Fruit fly (Drosophila melanogaster) whole organism, embryonic: ENCODE measurements around the gene CG33281.

Experiments
- Blimp-1 ChIP-seq: fragments of 200-800 bp; sonication (Bioruptor generic); optimal IDR thresholded peaks from 3 replicates; lab custom pipeline; 2018; ENCODE audit warnings: missing biosample characterization, missing genetic modification characterization, mild to moderate bottlenecking, moderate library complexity, missing genetic modification reagents
- CG11723 ChIP-seq: fragments of 200-800 bp; sonication (Bioruptor generic); optimal IDR thresholded peaks from 2 replicates; lab custom pipeline; 2017; ENCODE audit warnings: missing biosample characterization, mild to moderate bottlenecking, missing genetic modification characterization
- CG12104 ChIP-seq: fragments of 200-800 bp; sonication (Bioruptor generic); optimal IDR thresholded peaks from 3 replicates; lab custom pipeline; 2016; ENCODE audit warnings: missing biosample characterization, missing genetic modification characterization
- CG12391 ChIP-seq: fragments of 200-800 bp; sonication (Bioruptor generic); optimal IDR thresholded peaks from 3 replicates; lab custom pipeline; 2018; ENCODE audit warnings: missing biosample characterization, mild to moderate bottlenecking, missing genetic modification characterization, moderate library complexity
- CG13894 ChIP-seq: fragments of 200-800 bp; sonication (Bioruptor generic); optimal IDR thresholded peaks from 3 replicates; lab custom pipeline; 2018; ENCODE audit warnings: missing biosample characterization, mild to moderate bottlenecking, missing genetic modification characterization, moderate library complexity
- CG14050 ChIP-seq: fragments of 200-800 bp; sonication (Bioruptor generic); IDR thresholded peaks from 3 replicates; pipeline ENCODE4 v1.3.6; 2022; ENCODE audit warnings: missing biosample characterization, missing genetic modification characterization
- CG14667 ChIP-seq: fragments of 200-800 bp; sonication (Bioruptor generic); IDR thresholded peaks from 2 replicates; pipeline ENCODE4 v1.3.6; 2022; ENCODE audit warnings: missing biosample characterization, missing genetic modification characterization
- CG1647 ChIP-seq: fragments of 200-800 bp; sonication (Bioruptor generic); optimal IDR thresholded peaks from 3 replicates; lab custom pipeline; 2016; ENCODE audit warnings: missing biosample characterization, missing genetic modification characterization
- CG2678 ChIP-seq: fragments of 200-800 bp; sonication (Bioruptor generic); optimal IDR thresholded peaks from 3 replicates; lab custom pipeline; 2019; ENCODE audit warnings: missing biosample characterization, mild to moderate bottlenecking, missing genetic modification characterization, moderate library complexity
- CG30403 ChIP-seq: fragments of 200-800 bp; sonication (Bioruptor generic); optimal IDR thresholded peaks from 3 replicates; lab custom pipeline; 2016; ENCODE audit warnings: missing biosample characterization, missing genetic modification characterization
- CG3281 ChIP-seq: fragments of 200-800 bp; sonication (Bioruptor generic); optimal IDR thresholded peaks from 3 replicates; lab custom pipeline; 2017; ENCODE audit warnings: missing biosample characterization, mild to moderate bottlenecking, missing genetic modification characterization
- CG4328 ChIP-seq: fragments of 200-800 bp; sonication (Bioruptor generic); optimal IDR thresholded peaks from 3 replicates; lab custom pipeline; 2017; ENCODE audit warnings: missing biosample characterization, missing genetic modification reagents, missing genetic modification characterization
- CG4424 ChIP-seq: fragments of 200-800 bp; sonication (Bioruptor generic); optimal IDR thresholded peaks from 3 replicates; lab custom pipeline; 2016; ENCODE audit warnings: missing biosample characterization, missing genetic modification characterization
- CG7357 ChIP-seq: fragments of 200-800 bp; sonication (Bioruptor generic); IDR thresholded peaks from 3 replicates; pipeline ENCODE4 v1.3.6; 2022; ENCODE audit warnings: missing biosample characterization, missing genetic modification characterization
- CG7786 ChIP-seq: fragments of 200-800 bp; sonication (Bioruptor generic); optimal IDR thresholded peaks from 2 replicates; lab custom pipeline; 2016; ENCODE audit warnings: missing biosample characterization, missing genetic modification characterization
- D ChIP-seq, 2 experiments: fragments of 200-800 bp in 1 of 2; fragments of >200 bp in 1 of 2; sonication (Bioruptor generic) in 1 of 2; optimal IDR thresholded peaks; 2 replicates in 1 of 2; 3 replicates in 1 of 2; lab custom pipeline; 2017; ENCODE audit warnings: mild to moderate bottlenecking in 1 of 2, missing biosample characterization in 1 of 2, missing genetic modification characterization in 1 of 2, missing genetic modification reagents in 1 of 2
- Fer1 ChIP-seq: fragments of 200-800 bp; sonication (Bioruptor generic); optimal IDR thresholded peaks from 2 replicates; lab custom pipeline; 2017; ENCODE audit warnings: missing biosample characterization, mild to moderate bottlenecking, missing genetic modification characterization
- H15 ChIP-seq: fragments of 200-800 bp; sonication (Bioruptor generic); IDR thresholded peaks from 3 replicates; pipeline ENCODE4 v1.3.6; 2022; ENCODE audit warnings: missing biosample characterization, missing genetic modification characterization
- Lim3 ChIP-seq: fragments of 200-800 bp; sonication (Bioruptor generic); IDR thresholded peaks from 2 replicates; pipeline ENCODE4 v1.3.6; 2022; ENCODE audit warnings: missing biosample characterization, missing genetic modification characterization
- MTF-1 ChIP-seq: fragments of 200-800 bp; sonication (Bioruptor generic); optimal IDR thresholded peaks from 2 replicates; lab custom pipeline; 2018; ENCODE audit warnings: missing biosample characterization, mild to moderate bottlenecking, missing genetic modification characterization, borderline replicate concordance
- Myb ChIP-seq: fragments of 200-800 bp; sonication (Bioruptor generic); optimal IDR thresholded peaks from 2 replicates; lab custom pipeline; 2016; ENCODE audit warnings: missing biosample characterization, missing genetic modification characterization
- Oli ChIP-seq: fragments of 200-800 bp; sonication (Bioruptor generic); optimal IDR thresholded peaks from 2 replicates; lab custom pipeline; 2018; ENCODE audit warnings: missing biosample characterization, mild to moderate bottlenecking, missing genetic modification characterization, moderate library complexity
- PHDP ChIP-seq: fragments of 200-800 bp; sonication (Bioruptor generic); optimal IDR thresholded peaks from 3 replicates; lab custom pipeline; 2018; ENCODE audit warnings: missing biosample characterization, mild to moderate bottlenecking, missing genetic modification characterization, moderate library complexity
- Ptx1 ChIP-seq: fragments of 200-800 bp; sonication (Bioruptor generic); IDR thresholded peaks from 2 replicates; pipeline ENCODE4 v1.3.6; 2022; ENCODE audit warnings: missing biosample characterization, missing genetic modification characterization
- Rfx ChIP-seq: fragments of 200-800 bp; sonication (Bioruptor generic); IDR thresholded peaks from 2 replicates; pipeline ENCODE4 v1.3.6; 2022; ENCODE audit warnings: missing biosample characterization, missing genetic modification characterization
- TFAM ChIP-seq: fragments of 200-800 bp; sonication (Bioruptor generic); optimal IDR thresholded peaks from 2 replicates; lab custom pipeline; 2017; ENCODE audit warnings: missing biosample characterization, missing genetic modification characterization, inconsistent platforms
- aop ChIP-seq: fragments of 200-800 bp; sonication (Bioruptor generic); IDR thresholded peaks from 2 replicates; pipeline ENCODE4 v1.3.6; 2022; ENCODE audit warnings: missing biosample characterization, missing genetic modification characterization
- az2 ChIP-seq: fragments of 200-800 bp; sonication (Bioruptor generic); optimal IDR thresholded peaks from 3 replicates; lab custom pipeline; 2016; ENCODE audit warnings: missing biosample characterization, missing genetic modification characterization
- bcd ChIP-seq: fragments of 200-800 bp; sonication (Bioruptor generic); optimal IDR thresholded peaks from 2 replicates; lab custom pipeline; 2017; ENCODE audit warnings: missing biosample characterization, mild to moderate bottlenecking, missing genetic modification characterization
- btn ChIP-seq: fragments of 200-800 bp; sonication (Bioruptor generic); optimal IDR thresholded peaks from 2 replicates; lab custom pipeline; 2016; ENCODE audit warnings: missing biosample characterization, missing genetic modification characterization
- corto ChIP-seq: fragments of 200-800 bp; sonication (Bioruptor generic); optimal IDR thresholded peaks from 2 replicates; lab custom pipeline; 2016; ENCODE audit warnings: missing biosample characterization, mild to moderate bottlenecking, missing genetic modification characterization, moderate library complexity
- crp ChIP-seq, 2 experiments: fragments of 200-800 bp; sonication (Bioruptor generic); optimal IDR thresholded peaks; 2 replicates in 1 of 2; 3 replicates in 1 of 2; lab custom pipeline; 2017; ENCODE audit warnings: missing biosample characterization in 2 of 2, missing genetic modification characterization in 2 of 2, mild to moderate bottlenecking in 1 of 2, moderate library complexity in 1 of 2
- dan ChIP-seq: fragments of 200-800 bp; sonication (Bioruptor generic); IDR thresholded peaks from 2 replicates; pipeline ENCODE4 v1.3.6; 2022; ENCODE audit warnings: missing biosample characterization, missing genetic modification characterization
- dpn ChIP-seq, 2 experiments: fragments of 200-800 bp; sonication (Bioruptor generic); optimal IDR thresholded peaks; 3 replicates each; lab custom pipeline; 2016; ENCODE audit warnings: missing biosample characterization in 2 of 2, missing genetic modification characterization in 2 of 2
- exex ChIP-seq: fragments of 200-800 bp; sonication (Bioruptor generic); optimal IDR thresholded peaks from 4 replicates; lab custom pipeline; 2018; ENCODE audit warnings: missing biosample characterization, mild to moderate bottlenecking, missing genetic modification characterization, moderate library complexity
- fd102C ChIP-seq: fragments of 200-800 bp; sonication (Bioruptor generic); optimal IDR thresholded peaks from 2 replicates; lab custom pipeline; 2018; ENCODE audit warnings: missing biosample characterization, mild to moderate bottlenecking, missing genetic modification characterization, moderate library complexity
- gcm ChIP-seq: fragments of 200-800 bp; sonication (Bioruptor generic); optimal IDR thresholded peaks from 2 replicates; lab custom pipeline; 2019; ENCODE audit warnings: missing biosample characterization, mild to moderate bottlenecking, missing genetic modification characterization, moderate library complexity
- gcm2 ChIP-seq: fragments of 200-800 bp; sonication (Bioruptor generic); optimal IDR thresholded peaks from 2 replicates; lab custom pipeline; 2016; ENCODE audit warnings: missing biosample characterization, missing genetic modification characterization
- grau ChIP-seq: fragments of 200-800 bp; optimal IDR thresholded peaks from 3 replicates; lab custom pipeline; 2019; ENCODE audit warnings: missing biosample characterization, mild to moderate bottlenecking, missing genetic modification characterization, moderate library complexity
- ken ChIP-seq: fragments of 200-800 bp; sonication (Bioruptor generic); IDR thresholded peaks from 3 replicates; pipeline ENCODE4 v1.3.6; 2022; ENCODE audit warnings: missing biosample characterization, missing genetic modification characterization
- lab ChIP-seq: fragments of 200-800 bp; sonication (Bioruptor generic); optimal IDR thresholded peaks from 3 replicates; lab custom pipeline; 2017; ENCODE audit warnings: missing biosample characterization, missing genetic modification characterization, mild to moderate bottlenecking, moderate library complexity, missing genetic modification reagents
- mirr ChIP-seq: fragments of 200-800 bp; sonication (Bioruptor generic); optimal IDR thresholded peaks from 3 replicates; lab custom pipeline; 2018; ENCODE audit warnings: missing biosample characterization, mild to moderate bottlenecking, missing genetic modification characterization
- nerfin-2 ChIP-seq: fragments of 200-800 bp; sonication (Bioruptor generic); IDR thresholded peaks from 2 replicates; pipeline ENCODE4 v1.3.6; 2022; ENCODE audit warnings: missing biosample characterization, missing genetic modification characterization; ENCODE audit not compliant: partially characterized antibody
- nom ChIP-seq: fragments of 200-800 bp; sonication (Bioruptor generic); optimal IDR thresholded peaks from 2 replicates; lab custom pipeline; 2017; ENCODE audit warnings: missing biosample characterization, missing genetic modification characterization, mild to moderate bottlenecking, moderate library complexity, missing genetic modification reagents
- row ChIP-seq: fragments of 200-800 bp; sonication (Bioruptor generic); IDR thresholded peaks from 3 replicates; pipeline ENCODE4 v1.3.6; 2022; ENCODE audit warnings: missing biosample characterization, missing genetic modification characterization
- sisA ChIP-seq: fragments of 200-800 bp; sonication (Bioruptor generic); IDR thresholded peaks from 2 replicates; pipeline ENCODE4 v1.3.6; 2022; ENCODE audit warnings: missing biosample characterization, missing genetic modification characterization
- unpg ChIP-seq: fragments of 200-800 bp; sonication (Bioruptor generic); optimal IDR thresholded peaks from 3 replicates; lab custom pipeline; 2018; ENCODE audit warnings: missing biosample characterization, mild to moderate bottlenecking, missing genetic modification characterization, moderate library complexity
- zf30C ChIP-seq: fragments of 200-800 bp; sonication (Bioruptor generic); optimal IDR thresholded peaks from 3 replicates; lab custom pipeline; 2018; ENCODE audit warnings: missing biosample characterization, mild to moderate bottlenecking, missing genetic modification characterization

The CG33281 gene

dm6 chr2L:3348146-3348747 lies 24.2 kb downstream of the CG33281 start (continued):
- TF ChIP-seq MTF-1 (GFP tag; lab: Kevin White, UChicago) = peak; percentile 48
- TF ChIP-seq CG7786 (GFP tag; lab: Kevin White, UChicago) = peak; percentile 44
- peak; percentile 76 for TF ChIP-seq bcd
- TF ChIP-seq fd102C = no peak
- TF ChIP-seq Myb (GFP tag; lab: Kevin White, UChicago) = peak; percentile 37
- peak; percentile 64 for TF ChIP-seq grau
- TF ChIP-seq btn (GFP tag; lab: Kevin White, UChicago) = peak; percentile 56
- peak; percentile 90 for TF ChIP-seq H15 (GFP tag; lab: Robert Waterston, UW)
- no peak for TF ChIP-seq D (optimal IDR thresholded peaks at IDR 0.05; lab: Kevin White, UChicago)
- TF ChIP-seq D (GFP tag; optimal IDR thresholded peaks at IDR 0.05; lab: Kevin White, UChicago) = peak; percentile 88
- peak; percentile 70 for TF ChIP-seq CG11723 (GFP tag; lab: Kevin White, UChicago)
- peak; percentile 81 for TF ChIP-seq gcm
- peak; percentile 78; the same call in 1 of the 2 replicates for TF ChIP-seq aop (GFP tag; lab: Robert Waterston, UW)
- 0 out of 2 replicates have a peak, but pooled peaks have one; percentile 24 for TF ChIP-seq nerfin-2 (GFP tag; lab: Robert Waterston, UW)
- TF ChIP-seq CG12104 (GFP tag; lab: Kevin White, UChicago) = no peak
- peak; percentile 84 for TF ChIP-seq row (GFP tag; lab: Robert Waterston, UW)
- TF ChIP-seq az2 (GFP tag; lab: Kevin White, UChicago) = peak; percentile 80
- peak; percentile 84 for TF ChIP-seq CG12391
- TF ChIP-seq Oli (tag; lab: Kevin White, UChicago) = peak; percentile 82
- no peak for TF ChIP-seq exex (tag; lab: Kevin White, UChicago)
- peak; percentile 85 for TF ChIP-seq CG4424
- TF ChIP-seq Ptx1 (GFP tag; lab: Robert Waterston, UW) = peak; percentile 88
- peak; percentile 19 for TF ChIP-seq gcm2 (GFP tag; lab: Kevin White, UChicago)
- peak; percentile 93 for TF ChIP-seq sisA (GFP tag; lab: Robert Waterston, UW)
- no peak for TF ChIP-seq Fer1
- TF ChIP-seq CG1647 = peak; percentile 51
- peak; percentile 20 for TF ChIP-seq CG3281 (GFP tag; lab: Kevin White, UChicago)
- TF ChIP-seq CG7357 (GFP tag; lab: Robert Waterston, UW) = peak; percentile 69
- peak; percentile 87 for TF ChIP-seq unpg (GFP tag; lab: Kevin White, UChicago)
- peak; percentile 71 for TF ChIP-seq Lim3 (GFP tag; lab: Robert Waterston, UW)
- peak; percentile 82 for TF ChIP-seq PHDP (tag; lab: Kevin White, UChicago)
- peak in 1 of 2 experiments; percentile 13 for TF ChIP-seq crp (GFP tag; optimal IDR thresholded peaks at IDR 0.05; lab: Kevin White, UChicago)
- peak; percentile 87 for TF ChIP-seq CG2678 (tag; lab: Kevin White, UChicago)
- TF ChIP-seq lab (GFP tag; lab: Kevin White, UChicago) = peak; percentile 77
- TF ChIP-seq nom = peak; percentile 79
- TF ChIP-seq CG13894 (tag; lab: Kevin White, UChicago) = no peak
- no peak for TF ChIP-seq CG4328 (GFP tag; lab: Kevin White, UChicago)
- TF ChIP-seq zf30C = no peak
- no peak for TF ChIP-seq TFAM (GFP tag; lab: Kevin White, UChicago)
- TF ChIP-seq mirr (GFP tag; lab: Kevin White, UChicago) = no peak
- TF ChIP-seq CG30403 (GFP tag; lab: Kevin White, UChicago) = peak; percentile 75
- TF ChIP-seq Rfx = peak; percentile 49; the same call in 1 of the 2 replicates
- peak; percentile 59 to 82 for TF ChIP-seq dpn (GFP tag; optimal IDR thresholded peaks at IDR 0.05; lab: Kevin White, UChicago)
- peak; percentile 76 for TF ChIP-seq CG14050
- peak; percentile 89 for TF ChIP-seq CG14667 (GFP tag; lab: Robert Waterston, UW)
- peak; percentile 60; the same call in 1 of the 2 replicates for TF ChIP-seq dan (GFP tag; lab: Robert Waterston, UW)
- peak; percentile 92 for TF ChIP-seq ken (GFP tag; lab: Robert Waterston, UW)
- peak; percentile 91 for TF ChIP-seq Blimp-1 (GFP tag; lab: Kevin White, UChicago)
- TF ChIP-seq corto = peak; percentile 42
